Worm (Caenorhabditis elegans) whole organism, young adult: ENCODE data around the gene str-9.

Experiments
- B0035.1 ChIP-seq: sonication (generic microtip); optimal IDR thresholded peaks from 2 replicates; lab custom pipeline; 2016; ENCODE audit warnings: missing genetic modification characterization, mild to moderate bottlenecking, missing compliant biosample characterization, missing genotype, missing genetic modification reagents
- C17E4.6 ChIP-seq: fragments of 200-800 bp; sonication (Bioruptor generic); IDR thresholded peaks from 2 replicates; pipeline ENCODE4 v1.3.6; 2022; ENCODE audit warnings: missing genetic modification reagents, missing genetic modification characterization, missing compliant biosample characterization
- F22D6.2 ChIP-seq: sonication (generic microtip); optimal IDR thresholded peaks from 2 replicates; lab custom pipeline; 2016; ENCODE audit warnings: mild to moderate bottlenecking, missing genetic modification characterization, missing compliant biosample characterization
- F33H1.4 ChIP-seq: fragments of 200-800 bp; sonication (Bioruptor generic); IDR thresholded peaks from 2 replicates; pipeline ENCODE4 v1.3.6; 2022; ENCODE audit warnings: missing genetic modification reagents, missing genetic modification characterization, missing compliant biosample characterization
- F49E8.2 ChIP-seq: sonication (generic microtip); optimal IDR thresholded peaks from 3 replicates; lab custom pipeline; 2017; ENCODE audit warnings: missing genetic modification characterization, mild to moderate bottlenecking, missing compliant biosample characterization, antibody characterized with exemption, moderate library complexity; ENCODE audit not compliant: insufficient read depth
- F57C9.4 ChIP-seq: sonication (generic microtip); optimal IDR thresholded peaks from 2 replicates; lab custom pipeline; 2017; ENCODE audit warnings: mild to moderate bottlenecking, missing genetic modification characterization, missing compliant biosample characterization
- Y79H2A.3 ChIP-seq: fragments of 200-800 bp; sonication (Bioruptor generic); conservative IDR thresholded peaks from 2 replicates; pipeline ENCODE4 v1.3.6; 2022; ENCODE audit warnings: missing genetic modification reagents, missing genetic modification characterization, missing compliant biosample characterization
- ZK185.1 ChIP-seq: sonication (generic microtip); optimal IDR thresholded peaks from 2 replicates; lab custom pipeline; 2016; ENCODE audit warnings: mild to moderate bottlenecking, missing genetic modification characterization, missing compliant biosample characterization; ENCODE audit not compliant: poor library complexity, severe bottlenecking
- akir-1 ChIP-seq: fragments of 200-800 bp; sonication (Bioruptor generic); optimal IDR thresholded peaks from 2 replicates; lab custom pipeline; 2018; ENCODE audit warnings: mild to moderate bottlenecking, missing genetic modification characterization, moderate library complexity, missing compliant biosample characterization
- attf-3 ChIP-seq: fragments of 200-800 bp; sonication (Bioruptor generic); conservative IDR thresholded peaks from 2 replicates; pipeline ENCODE4 v1.3.6; 2022; ENCODE audit warnings: missing genetic modification reagents, missing genetic modification characterization, missing compliant biosample characterization
- bed-2 ChIP-seq: fragments of 200-800 bp; sonication (Bioruptor generic); IDR thresholded peaks from 2 replicates; pipeline ENCODE4 v1.3.6; 2022; ENCODE audit warnings: missing genetic modification reagents, missing genetic modification characterization, missing compliant biosample characterization
- cebp-2 ChIP-seq: fragments of 200-800 bp; sonication (Bioruptor generic); IDR thresholded peaks from 2 replicates; pipeline ENCODE4 v1.3.6; 2022; ENCODE audit warnings: missing genetic modification characterization, missing compliant biosample characterization
- ceh-58 ChIP-seq: fragments of 200-800 bp; sonication (Bioruptor generic); IDR thresholded peaks from 2 replicates; pipeline ENCODE4 v1.3.6; 2022; ENCODE audit warnings: missing genetic modification characterization, missing compliant biosample characterization
- egl-18 ChIP-seq: fragments of 200-800 bp; sonication (Bioruptor generic); IDR thresholded peaks from 2 replicates; pipeline ENCODE4 v1.3.6; 2022; ENCODE audit warnings: missing genetic modification reagents, missing genetic modification characterization, missing compliant biosample characterization
- hmg-1.2 ChIP-seq: fragments of 200-800 bp; sonication (Bioruptor generic); IDR thresholded peaks from 2 replicates; pipeline ENCODE4 v1.3.6; 2022; ENCODE audit warnings: missing genetic modification reagents, missing genetic modification characterization, missing compliant biosample characterization
- hsf-1 ChIP-seq: fragments of 200-800 bp; sonication (Bioruptor generic); IDR thresholded peaks from 2 replicates; pipeline ENCODE4 v1.3.6; 2022; ENCODE audit warnings: missing genetic modification reagents, missing genetic modification characterization, missing compliant biosample characterization
- lin-54 ChIP-seq: fragments of 200-800 bp; sonication (Bioruptor generic); optimal IDR thresholded peaks from 2 replicates; lab custom pipeline; 2018; ENCODE audit warnings: mild to moderate bottlenecking, missing genetic modification characterization, missing compliant biosample characterization
- lsy-27 ChIP-seq: sonication (generic microtip); optimal IDR thresholded peaks from 2 replicates; lab custom pipeline; 2017; ENCODE audit warnings: missing genetic modification characterization, mild to moderate bottlenecking, missing compliant biosample characterization, antibody characterized with exemption, missing genotype, borderline replicate concordance; ENCODE audit not compliant: insufficient read depth
- madf-3 ChIP-seq: fragments of 200-800 bp; sonication (Bioruptor generic); IDR thresholded peaks from 2 replicates; pipeline ENCODE4 v1.3.6; 2022; ENCODE audit warnings: missing genetic modification reagents, missing genetic modification characterization, missing compliant biosample characterization
- madf-6 ChIP-seq: fragments of 200-800 bp; sonication (Bioruptor generic); IDR thresholded peaks from 2 replicates; pipeline ENCODE4 v1.3.6; 2022; ENCODE audit warnings: missing genetic modification reagents, missing genetic modification characterization, missing compliant biosample characterization
- madf-8 ChIP-seq: fragments of 200-800 bp; sonication (Bioruptor generic); conservative IDR thresholded peaks from 2 replicates; pipeline ENCODE4 v1.3.6; 2022; ENCODE audit warnings: missing genetic modification reagents, missing genetic modification characterization, missing compliant biosample characterization
- mcd-1 ChIP-seq: fragments of 200-800 bp; sonication (Bioruptor generic); IDR thresholded peaks from 2 replicates; pipeline ENCODE4 v1.3.6; 2022; ENCODE audit warnings: missing genetic modification reagents, missing genetic modification characterization, missing compliant biosample characterization
- nfya-1 ChIP-seq: sonication (generic microtip); optimal IDR thresholded peaks from 2 replicates; lab custom pipeline; 2017; ENCODE audit warnings: antibody characterized with exemption, missing compliant biosample characterization, missing genetic modification characterization, borderline replicate concordance; ENCODE audit not compliant: insufficient read depth
- nfya-2 ChIP-seq: fragments of 200-800 bp; sonication (Bioruptor generic); IDR thresholded peaks from 2 replicates; pipeline ENCODE4 v1.3.6; 2022; ENCODE audit warnings: missing genetic modification reagents, missing genetic modification characterization, missing compliant biosample characterization
- nfyb-1 ChIP-seq: fragments of 200-800 bp; sonication (Bioruptor generic); IDR thresholded peaks from 2 replicates; pipeline ENCODE4 v1.3.6; 2022; ENCODE audit warnings: missing genetic modification reagents, missing genetic modification characterization, missing compliant biosample characterization
- nhr-179 ChIP-seq: sonication (generic microtip); optimal IDR thresholded peaks from 2 replicates; lab custom pipeline; 2016; ENCODE audit warnings: mild to moderate bottlenecking, missing genetic modification characterization, missing compliant biosample characterization
- nhr-80 ChIP-seq: sonication (generic microtip); optimal IDR thresholded peaks from 2 replicates; lab custom pipeline; 2016; ENCODE audit warnings: missing genetic modification characterization, missing compliant biosample characterization
- rcor-1 ChIP-seq: fragments of 200-800 bp; sonication (Bioruptor generic); IDR thresholded peaks from 2 replicates; pipeline ENCODE4 v1.3.6; 2022; ENCODE audit warnings: missing genetic modification reagents, missing genetic modification characterization, missing compliant biosample characterization
- snpc-1.3 ChIP-seq: sonication (generic microtip); optimal IDR thresholded peaks from 2 replicates; lab custom pipeline; 2017; ENCODE audit warnings: missing genetic modification characterization, mild to moderate bottlenecking, missing compliant biosample characterization, antibody characterized with exemption, moderate library complexity, missing genotype, missing genetic modification reagents; ENCODE audit not compliant: insufficient read depth
- somi-1 ChIP-seq: fragments of 200-800 bp; sonication (Bioruptor generic); optimal IDR thresholded peaks from 2 replicates; lab custom pipeline; 2018; ENCODE audit warnings: mild to moderate bottlenecking, missing genetic modification characterization, missing compliant biosample characterization
- tlf-1 ChIP-seq: fragments of 200-800 bp; sonication (Bioruptor generic); optimal IDR thresholded peaks from 2 replicates; lab custom pipeline; 2018; ENCODE audit warnings: mild to moderate bottlenecking, missing genetic modification characterization, missing compliant biosample characterization
- unc-62 ChIP-seq: fragments of 150-350 bp; optimal IDR thresholded peaks from 2 replicates; lab custom pipeline; 2014; ENCODE audit warnings: missing biosample characterization, missing genetic modification reagents, missing genetic modification characterization
- zim-3 ChIP-seq: sonication (generic microtip); optimal IDR thresholded peaks from 2 replicates; lab custom pipeline; 2017; ENCODE audit warnings: mild to moderate bottlenecking, missing genetic modification characterization, moderate library complexity, missing compliant biosample characterization
- ztf-18 ChIP-seq: sonication (generic microtip); optimal IDR thresholded peaks from 2 replicates; lab custom pipeline; 2016; ENCODE audit warnings: missing genotype, mild to moderate bottlenecking, missing genetic modification characterization, missing compliant biosample characterization
- ztf-22 ChIP-seq: fragments of 200-800 bp; sonication (Bioruptor generic); optimal IDR thresholded peaks from 2 replicates; lab custom pipeline; 2018; ENCODE audit warnings: mild to moderate bottlenecking, missing genetic modification characterization, moderate library complexity, missing compliant biosample characterization
- ztf-28 ChIP-seq: fragments of 200-800 bp; sonication (Bioruptor generic); IDR thresholded peaks from 2 replicates; pipeline ENCODE4 v1.3.6; 2022; ENCODE audit warnings: missing genetic modification reagents, missing genetic modification characterization, missing compliant biosample characterization

The str-9 gene

DNA sequence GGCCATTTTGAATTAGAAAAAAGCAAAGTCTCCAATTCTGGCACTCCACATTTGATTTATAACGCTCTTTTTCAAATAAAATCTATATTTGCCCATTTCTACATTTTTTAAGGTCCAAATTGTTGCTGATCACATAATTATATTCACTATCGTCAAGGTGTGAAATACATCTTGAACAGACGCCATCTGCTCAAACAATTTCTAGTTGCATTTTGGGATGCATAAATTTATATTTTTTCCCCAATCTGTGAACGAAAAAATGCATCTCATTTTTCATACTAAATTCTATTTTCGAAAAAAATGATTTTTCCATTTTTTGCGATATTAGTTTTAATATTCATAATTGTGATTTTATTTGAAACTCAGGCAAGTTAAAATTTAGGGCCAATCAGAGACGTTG lies 34.7 kb downstream of the str-9 start, which contains the start of gene T26E4.7:
Gene T26E4.7 (plus strand): TSS at position 301 of the 400 bp plus-strand sequence.
- no peak for TF ChIP-seq akir-1
- no peak for TF ChIP-seq madf-6
- no peak for TF ChIP-seq ztf-28 (GFP tag; lab: Robert Waterston, UW)
- TF ChIP-seq nhr-179 (tag; lab: Kevin White, UChicago), result no peak
- no peak for TF ChIP-seq B0035.1 (tag; lab: Kevin White, UChicago)
- no peak for TF ChIP-seq somi-1 (GFP tag; lab: Kevin White, UChicago)
- no peak for TF ChIP-seq unc-62
- TF ChIP-seq nhr-80 (tag; lab: Kevin White, UChicago), result no peak
- TF ChIP-seq snpc-1.3 (tag; lab: Kevin White, UChicago), result no peak
- TF ChIP-seq F49E8.2, result no peak
- TF ChIP-seq F22D6.2 (tag; lab: Kevin White, UChicago), result no peak
- TF ChIP-seq nfyb-1 (GFP tag; lab: Robert Waterston, UW), result no peak
- TF ChIP-seq zim-3 (tag; lab: Kevin White, UChicago), result no peak
- TF ChIP-seq F57C9.4, result no peak
- no peak for TF ChIP-seq egl-18 (GFP tag; lab: Robert Waterston, UW)

DNA sequence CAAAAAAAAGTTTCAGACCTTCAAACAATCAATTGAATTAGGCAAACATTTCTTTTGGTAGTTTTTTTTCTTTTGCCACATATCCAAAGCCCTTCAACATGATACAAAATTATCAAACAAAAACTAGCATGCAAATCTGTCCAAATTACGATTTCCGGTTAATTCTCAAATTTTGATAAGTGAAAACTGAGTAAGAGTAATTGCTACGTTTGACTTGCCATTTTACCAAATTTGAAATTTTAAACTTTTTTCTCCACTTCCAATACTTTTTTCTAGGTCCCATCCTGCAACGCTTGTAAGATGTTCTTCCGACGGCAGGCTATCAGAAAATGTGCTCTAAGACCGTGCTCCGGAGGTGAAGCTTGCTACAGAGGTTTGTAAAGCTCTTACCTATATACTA lies 37.5 kb downstream of the str-9 start, which contains the start of gene nhr-223:
Gene nhr-223 (plus strand): TSS at position 301 of the 400 bp plus-strand sequence.
- TF ChIP-seq ztf-18 (tag; lab: Kevin White, UChicago), result no peak
- TF ChIP-seq hsf-1, result no peak
- no peak for TF ChIP-seq C17E4.6 (GFP tag; lab: Robert Waterston, UW)
- no peak for TF ChIP-seq zim-3 (tag; lab: Kevin White, UChicago)
- no peak for TF ChIP-seq ZK185.1 (tag; lab: Kevin White, UChicago)
- TF ChIP-seq madf-8 (GFP tag; lab: Robert Waterston, UW), result no peak
- no peak for TF ChIP-seq nhr-179 (tag; lab: Kevin White, UChicago)
- no peak for TF ChIP-seq F22D6.2 (tag; lab: Kevin White, UChicago)
- no peak for TF ChIP-seq Y79H2A.3 (GFP tag; lab: Robert Waterston, UW)
- no peak for TF ChIP-seq madf-3 (GFP tag; lab: Robert Waterston, UW)
- TF ChIP-seq mcd-1 (GFP tag; lab: Robert Waterston, UW), result no peak
- TF ChIP-seq bed-2 (GFP tag; lab: Robert Waterston, UW), result no peak
- TF ChIP-seq ztf-22 (GFP tag; lab: Kevin White, UChicago), result no peak
- no peak for TF ChIP-seq rcor-1 (GFP tag; lab: Robert Waterston, UW)
- TF ChIP-seq cebp-2, result no peak
- TF ChIP-seq F33H1.4 (GFP tag; lab: Robert Waterston, UW), result no peak

DNA sequence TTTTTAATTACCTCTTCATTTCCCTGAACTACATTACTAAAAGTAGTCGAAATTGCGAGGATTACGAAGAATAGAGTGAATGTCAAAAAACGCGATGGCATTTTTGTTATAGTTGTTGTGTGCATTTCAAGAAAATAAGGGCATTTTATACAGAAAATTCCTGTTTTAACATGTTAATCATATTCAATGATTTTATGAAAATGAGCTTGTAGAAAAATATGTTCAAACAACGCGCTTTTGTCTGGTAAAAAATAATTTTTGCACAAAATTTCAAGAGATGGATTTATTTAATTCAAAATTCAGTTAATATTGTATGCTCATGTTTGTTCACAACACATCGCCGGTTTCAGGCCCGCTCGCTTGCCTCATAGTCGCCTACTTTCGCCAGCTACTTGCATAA lies 39.6 kb downstream of the str-9 start, which contains the start of gene T26E4.10:
Gene T26E4.10 (minus strand): TSS at position 101 of the 400 bp plus-strand sequence.
- TF ChIP-seq nfya-2 (GFP tag; lab: Robert Waterston, UW), result no peak
- no peak for TF ChIP-seq attf-3 (GFP tag; lab: Robert Waterston, UW)
- no peak for TF ChIP-seq tlf-1
- no peak for TF ChIP-seq nfya-1 (tag; lab: Kevin White, UChicago)
- TF ChIP-seq F49E8.2, result no peak
- TF ChIP-seq madf-3 (GFP tag; lab: Robert Waterston, UW), result no peak
- no peak for TF ChIP-seq lsy-27
- no peak for TF ChIP-seq hmg-1.2
- TF ChIP-seq lin-54 (GFP tag; lab: Kevin White, UChicago), result no peak
- no peak for TF ChIP-seq ceh-58 (GFP tag; lab: Robert Waterston, UW)
- no peak for TF ChIP-seq hsf-1
- TF ChIP-seq, all 124 proteins: peak for 0
